Worm (Caenorhabditis elegans): ENCODE results near the gene ttr-45.

- TF ChIP-seq ama-1 (optimal IDR thresholded peaks at IDR 0.05), result no peak
- TF ChIP-seq ceh-36 (tag; optimal IDR thresholded peaks at IDR 0.05), result no peak
- no peak for TF ChIP-seq sea-1 (GFP tag; conservative IDR thresholded peaks at IDR 0.05)
- TF ChIP-seq aly-1 (tag; optimal IDR thresholded peaks at IDR 0.05), result no peak
- TF ChIP-seq tra-4 (tag; optimal IDR thresholded peaks at IDR 0.05), result no peak
- TF ChIP-seq tbx-11 (GFP tag; IDR thresholded peaks at IDR 0.05), result no peak
- no peak for TF ChIP-seq hmbx-1 (tag; optimal IDR thresholded peaks at IDR 0.05)
- TF ChIP-seq hnd-1 (tag; optimal IDR thresholded peaks at IDR 0.05), result no peak
- no peak for TF ChIP-seq flt-1 (GFP tag; IDR thresholded peaks at IDR 0.05)
- no peak for TF ChIP-seq scrt-1 (GFP tag; IDR thresholded peaks at IDR 0.05)
- TF ChIP-seq B0310.2 (tag; optimal IDR thresholded peaks at IDR 0.05), result no peak
- no peak for TF ChIP-seq pes-1 (GFP tag; IDR thresholded peaks at IDR 0.05)
- TF ChIP-seq ets-7 (tag; optimal IDR thresholded peaks at IDR 0.05), result no peak
Observed at ce11 chrIV:13258872-13259271, 4.8 kb downstream of the ttr-45 start, which contains the start of gene JC8.16.
